Worm (Caenorhabditis elegans): ENCODE data around the gene Y38C1AA.12.

Gene Y38C1AA.12

DNA sequence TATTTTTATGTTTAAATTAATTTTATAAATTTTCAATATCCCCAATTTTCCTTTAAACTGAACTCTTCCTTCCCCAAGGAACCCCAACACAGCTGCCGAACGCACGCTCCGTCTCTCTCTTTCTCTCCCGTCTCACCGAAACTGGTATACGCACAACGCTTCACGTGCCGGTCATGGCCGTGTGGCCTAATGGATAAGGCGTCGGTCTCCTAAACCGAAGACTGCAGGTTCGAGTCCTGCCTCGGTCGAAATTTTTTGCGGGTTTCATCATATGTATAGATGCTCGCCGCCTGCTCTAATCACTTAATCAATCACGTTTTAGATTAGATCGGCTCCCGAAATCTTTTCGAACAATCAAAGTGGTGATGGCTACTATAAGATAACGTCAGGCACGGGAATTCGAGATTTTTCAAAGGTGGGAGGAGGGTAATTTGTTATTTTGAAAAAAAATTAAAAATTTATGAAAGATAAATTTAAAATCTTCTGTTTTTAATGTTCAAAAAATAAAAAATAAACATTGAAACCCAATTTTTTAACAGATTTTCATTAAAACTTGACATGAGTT is 48.2 kb upstream of the Y38C1AA.12 start (continued):
- no peak for TF ChIP-seq ets-5 (GFP tag; IDR thresholded peaks at IDR 0.05)
- TF ChIP-seq pqm-1 (tag; optimal IDR thresholded peaks at IDR 0.05), result no peak

DNA sequence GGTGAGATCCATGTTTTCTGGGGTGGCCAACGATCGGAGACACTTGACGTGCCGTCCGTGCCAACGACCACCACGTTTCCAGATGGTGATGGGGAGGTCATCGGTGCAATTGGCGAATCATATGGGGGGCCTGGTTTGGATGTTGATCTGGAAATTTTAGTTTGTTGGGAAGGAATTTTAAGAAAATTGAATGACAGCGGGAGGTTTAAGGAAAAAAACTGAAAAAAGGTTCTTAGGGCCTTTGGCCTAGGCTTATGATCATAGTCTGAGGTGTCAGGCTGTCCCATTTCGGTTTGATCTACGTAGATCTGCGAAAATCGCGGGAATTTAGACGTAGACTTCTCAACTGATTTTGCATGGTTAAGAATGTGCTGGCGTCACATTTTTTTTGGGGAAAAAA is 44.2 kb upstream of the Y38C1AA.12 start, which contains the start of gene col-99:
TSS of gene col-99 (minus strand) at position 101 of the 400 bp plus-strand sequence.
- TF ChIP-seq snu-23 (GFP tag; optimal IDR thresholded peaks at IDR 0.05), result no peak
- TF ChIP-seq pag-3 (tag; optimal IDR thresholded peaks at IDR 0.05; ENCODE audit: borderline replicate concordance, insufficient read depth), result no peak
- no peak for TF ChIP-seq isw-1 (GFP tag; IDR thresholded peaks at IDR 0.05)
- no peak for TF ChIP-seq lin-35 (GFP tag; optimal IDR thresholded peaks at IDR 0.05)
- TF ChIP-seq mdl-1 (tag; optimal IDR thresholded peaks at IDR 0.05), result no peak
- no peak for TF ChIP-seq pqm-1 (tag; optimal IDR thresholded peaks at IDR 0.05)
- TF ChIP-seq sox-4 (tag; optimal IDR thresholded peaks at IDR 0.05), result no peak
- no peak for TF ChIP-seq lin-14 (GFP tag; optimal IDR thresholded peaks at IDR 0.05)
- TF ChIP-seq ceh-90 (tag; optimal IDR thresholded peaks at IDR 0.05), result no peak
- TF ChIP-seq fos-1 (tag; optimal IDR thresholded peaks at IDR 0.05), result no peak
- TF ChIP-seq rnt-1 (tag; optimal IDR thresholded peaks at IDR 0.05), result no peak
- TF ChIP-seq nhr-12 (tag; optimal IDR thresholded peaks at IDR 0.05), result no peak
- no peak for TF ChIP-seq ces-1 (GFP tag; optimal IDR thresholded peaks at IDR 0.05)
- no peak for TF ChIP-seq ets-5 (GFP tag; IDR thresholded peaks at IDR 0.05)
- no peak for TF ChIP-seq tbx-2 (tag; optimal IDR thresholded peaks at IDR 0.05)
- no peak for TF ChIP-seq nhr-47 (tag; optimal IDR thresholded peaks at IDR 0.05)
- no peak for TF ChIP-seq lir-3 (tag; optimal IDR thresholded peaks at IDR 0.05; ENCODE audit: poor library complexity)

DNA sequence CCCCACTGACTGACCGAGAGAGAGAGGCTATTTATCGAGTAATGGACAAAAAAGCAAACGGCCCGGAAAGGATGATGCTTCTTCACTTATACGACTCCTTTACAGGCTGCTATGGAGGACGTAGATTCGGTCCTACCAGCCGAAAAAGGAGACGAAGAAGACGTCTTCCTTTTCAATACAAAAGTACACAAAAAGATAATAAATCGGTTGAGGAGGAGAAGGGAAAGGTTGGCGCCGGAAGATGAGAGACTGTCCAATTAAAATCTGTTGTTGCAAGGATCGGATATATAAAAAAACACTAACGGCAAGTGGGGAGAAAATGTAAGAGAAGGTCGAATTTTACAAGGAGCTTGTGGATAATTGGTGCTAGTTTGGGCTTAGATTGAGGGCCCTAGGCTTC is 43.3 kb upstream of the Y38C1AA.12 start:
- TF ChIP-seq blmp-1 (tag; optimal IDR thresholded peaks at IDR 0.05) (peak; percentile 5), nhr-85 (tag) (no peak)

DNA sequence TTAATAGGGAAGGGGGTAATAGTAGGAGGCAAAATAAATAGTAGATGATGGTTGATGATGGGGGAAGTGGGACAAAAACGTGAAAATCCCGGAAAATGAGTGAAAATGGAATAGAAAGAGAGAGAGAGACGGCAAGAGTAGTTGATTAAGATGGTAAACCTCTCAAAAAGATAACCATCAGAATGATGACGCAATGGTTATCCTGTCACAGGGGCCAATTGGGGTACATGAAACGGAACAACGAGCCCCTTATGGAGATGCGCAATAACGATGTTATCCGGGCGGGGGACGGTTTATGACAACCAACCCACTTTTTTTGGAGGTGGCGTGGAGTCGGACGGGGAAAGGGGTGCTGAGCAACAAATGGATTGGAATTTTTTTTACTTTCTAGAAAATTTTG is 42.3 kb upstream of the Y38C1AA.12 start:
- TF ChIP-seq swsn-7 (tag; optimal IDR thresholded peaks at IDR 0.05), result no peak
- TF ChIP-seq sox-4 (tag; optimal IDR thresholded peaks at IDR 0.05), result no peak
- TF ChIP-seq nhr-19 (GFP tag; conservative IDR thresholded peaks at IDR 0.05), result no peak
- no peak for TF ChIP-seq jun-1 (tag; optimal IDR thresholded peaks at IDR 0.05)
- no peak for TF ChIP-seq lin-13 (GFP tag; optimal IDR thresholded peaks at IDR 0.05)

DNA sequence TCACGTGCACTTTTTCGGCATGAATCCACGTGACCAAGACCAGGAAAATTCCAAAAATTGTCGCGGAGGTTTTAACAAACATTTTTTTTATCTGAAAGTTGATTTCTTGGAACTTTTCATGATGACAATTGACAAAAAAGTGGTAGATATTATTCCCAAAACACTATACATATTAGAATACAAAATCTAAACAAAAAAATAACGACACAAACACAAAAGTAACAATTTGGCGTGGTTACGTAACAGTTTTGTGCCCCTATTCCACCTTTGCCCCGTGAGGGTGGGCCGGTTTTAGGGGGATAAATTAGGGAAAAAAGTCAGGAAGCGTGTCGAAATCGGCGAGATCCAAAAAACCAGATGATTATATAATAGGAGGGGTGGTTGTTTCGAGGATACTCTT is 34.2 kb upstream of the Y38C1AA.12 start, which contains the start of gene gegf-1:
TSS of gene gegf-1 (minus strand) at position 101 of the 400 bp plus-strand sequence.
- TF ChIP-seq nhr-11 (tag; optimal IDR thresholded peaks at IDR 0.05), result no peak
- TF ChIP-seq dpl-1 (GFP tag; optimal IDR thresholded peaks at IDR 0.05), result no peak
- TF ChIP-seq blmp-1 (tag; optimal IDR thresholded peaks at IDR 0.05), result no peak
- no peak for TF ChIP-seq nhr-90 (tag; optimal IDR thresholded peaks at IDR 0.05; ENCODE audit: poor library complexity)
- no peak for TF ChIP-seq nhr-12 (tag; optimal IDR thresholded peaks at IDR 0.05)
- TF ChIP-seq fos-1 (tag; optimal IDR thresholded peaks at IDR 0.05), result no peak
- no peak for TF ChIP-seq lin-39 (tag; optimal IDR thresholded peaks at IDR 0.05)
- TF ChIP-seq nhr-19 (GFP tag; conservative IDR thresholded peaks at IDR 0.05), result no peak
- no peak for TF ChIP-seq fkh-8 (tag; optimal IDR thresholded peaks at IDR 0.05)
- TF ChIP-seq tbx-2 (tag; optimal IDR thresholded peaks at IDR 0.05), result no peak
- TF ChIP-seq unc-130 (tag; optimal IDR thresholded peaks at IDR 0.05), result no peak
- TF ChIP-seq nhr-47 (tag; optimal IDR thresholded peaks at IDR 0.05), result no peak
- no peak for TF ChIP-seq hlh-17 (GFP tag; optimal IDR thresholded peaks at IDR 0.05; ENCODE audit: borderline replicate concordance)
- no peak for TF ChIP-seq aha-1 (tag; optimal IDR thresholded peaks at IDR 0.05)
- no peak for TF ChIP-seq sox-4 (tag; optimal IDR thresholded peaks at IDR 0.05)
- no peak for TF ChIP-seq ceh-8 (GFP tag; optimal IDR thresholded peaks at IDR 0.05)
- TF ChIP-seq ztf-4 (tag; optimal IDR thresholded peaks at IDR 0.05), result no peak
